Worm (Caenorhabditis elegans) whole organism, late embryonic: ENCODE data around the gene sri-42.
"Not testable (repeated sequence)": the region's sequence is repeated elsewhere in the genome, so short reads cannot be mapped to it uniquely, and the experiment has no call there.

Experiments
- F13H6.1 ChIP-seq: sonication (generic microtip); optimal IDR thresholded peaks from 2 replicates; lab custom pipeline; 2016; ENCODE audit warnings: missing genetic modification characterization, missing compliant biosample characterization
- ahr-1 ChIP-seq: sonication (generic microtip); optimal IDR thresholded peaks from 2 replicates; lab custom pipeline; 2016; ENCODE audit warnings: missing genetic modification characterization, missing compliant biosample characterization
- ceh-18 ChIP-seq: sonication (generic microtip); optimal IDR thresholded peaks from 2 replicates; lab custom pipeline; 2016; ENCODE audit warnings: missing genetic modification characterization, missing compliant biosample characterization
- ceh-19 ChIP-seq: fragments of 200-800 bp; sonication (Bioruptor generic); optimal IDR thresholded peaks from 2 replicates; lab custom pipeline; 2018; ENCODE audit warnings: mild to moderate bottlenecking, missing genetic modification characterization, missing compliant biosample characterization
- ceh-22 ChIP-seq: sonication (generic microtip); optimal IDR thresholded peaks from 2 replicates; lab custom pipeline; 2017; ENCODE audit warnings: missing biosample characterization, missing genetic modification characterization
- ceh-24 ChIP-seq: sonication (generic microtip); optimal IDR thresholded peaks from 2 replicates; lab custom pipeline; 2016; ENCODE audit warnings: mild to moderate bottlenecking, missing genetic modification characterization, missing compliant biosample characterization
- ceh-30 ChIP-seq: fragments of 150-350 bp; optimal IDR thresholded peaks from 2 replicates; lab custom pipeline; 2014; ENCODE audit warnings: missing biosample characterization, missing genetic modification characterization
- ceh-31 ChIP-seq: sonication (generic microtip); optimal IDR thresholded peaks from 2 replicates; lab custom pipeline; 2016; ENCODE audit warnings: missing genetic modification characterization, missing compliant biosample characterization
- ceh-34 ChIP-seq: sonication (generic microtip); optimal IDR thresholded peaks from 2 replicates; lab custom pipeline; 2016; ENCODE audit warnings: mild to moderate bottlenecking, missing genetic modification characterization, missing compliant biosample characterization
- ceh-48 ChIP-seq: sonication (generic microtip); optimal IDR thresholded peaks from 2 replicates; lab custom pipeline; 2016; ENCODE audit warnings: missing genetic modification characterization, inconsistent platforms, missing compliant biosample characterization
- ceh-9 ChIP-seq: sonication (generic microtip); optimal IDR thresholded peaks from 2 replicates; lab custom pipeline; 2016; ENCODE audit warnings: mild to moderate bottlenecking, missing genetic modification characterization, inconsistent platforms, missing compliant biosample characterization
- dve-1 ChIP-seq: sonication (generic microtip); optimal IDR thresholded peaks from 2 replicates; lab custom pipeline; 2017; ENCODE audit warnings: antibody characterized with exemption, mild to moderate bottlenecking, missing genetic modification characterization, missing compliant biosample characterization
- eyg-1 ChIP-seq: sonication (generic microtip); optimal IDR thresholded peaks from 2 replicates; lab custom pipeline; 2016; ENCODE audit warnings: missing genotype, missing genetic modification characterization, missing compliant biosample characterization
- fax-1 ChIP-seq: sonication (generic microtip); optimal IDR thresholded peaks from 2 replicates; lab custom pipeline; 2016; ENCODE audit warnings: missing genotype, missing genetic modification characterization, missing compliant biosample characterization
- hlh-13 ChIP-seq: fragments of 200-800 bp; sonication (Bioruptor generic); optimal IDR thresholded peaks from 2 replicates; lab custom pipeline; 2018; ENCODE audit warnings: mild to moderate bottlenecking, missing genetic modification characterization, missing compliant biosample characterization
- hlh-15 ChIP-seq: sonication (generic microtip); optimal IDR thresholded peaks from 2 replicates; lab custom pipeline; 2016; ENCODE audit warnings: missing genetic modification characterization, missing compliant biosample characterization
- hlh-6 ChIP-seq: sonication (generic microtip); optimal IDR thresholded peaks from 2 replicates; lab custom pipeline; 2016; ENCODE audit warnings: missing genotype, missing genetic modification characterization, missing compliant biosample characterization
- hlh-8 ChIP-seq: sonication (generic microtip); optimal IDR thresholded peaks from 2 replicates; lab custom pipeline; 2016; ENCODE audit warnings: missing genotype, missing genetic modification characterization, missing compliant biosample characterization
- lim-6 ChIP-seq: sonication (generic microtip); optimal IDR thresholded peaks from 2 replicates; lab custom pipeline; 2016; ENCODE audit warnings: missing genetic modification characterization, missing compliant biosample characterization
- lin-11 ChIP-seq: fragments of 200-800 bp; sonication (Bioruptor generic); optimal IDR thresholded peaks from 2 replicates; lab custom pipeline; 2018; ENCODE audit warnings: mild to moderate bottlenecking, missing genetic modification characterization, missing compliant biosample characterization
- nfya-1 ChIP-seq: sonication (generic microtip); optimal IDR thresholded peaks from 2 replicates; lab custom pipeline; 2017; ENCODE audit warnings: missing genetic modification characterization, mild to moderate bottlenecking, missing compliant biosample characterization, antibody characterized with exemption, moderate library complexity
- nhr-11 ChIP-seq: fragments of 150-350 bp; optimal IDR thresholded peaks from 2 replicates; lab custom pipeline; 2014; ENCODE audit warnings: missing biosample characterization, missing genetic modification characterization
- nhr-232 ChIP-seq: sonication (generic microtip); optimal IDR thresholded peaks from 2 replicates; lab custom pipeline; 2016; ENCODE audit warnings: missing genetic modification characterization, missing compliant biosample characterization
- odd-2 ChIP-seq: sonication (generic microtip); optimal IDR thresholded peaks from 2 replicates; lab custom pipeline; 2017; ENCODE audit warnings: antibody characterized with exemption, mild to moderate bottlenecking, missing genetic modification characterization, missing compliant biosample characterization
- pag-3 ChIP-seq: sonication (generic microtip); optimal IDR thresholded peaks from 2 replicates; lab custom pipeline; 2016; ENCODE audit warnings: missing compliant biosample characterization, missing genetic modification characterization, borderline replicate concordance
- pat-9 ChIP-seq: fragments of 200-800 bp; sonication (Bioruptor generic); optimal IDR thresholded peaks from 2 replicates; lab custom pipeline; 2018; ENCODE audit warnings: mild to moderate bottlenecking, missing genetic modification characterization, moderate library complexity, missing compliant biosample characterization
- pha-4 ChIP-seq: fragments of 150-350 bp; optimal IDR thresholded peaks from 2 replicates; lab custom pipeline; 2018; ENCODE audit warnings: missing biosample characterization, missing genetic modification reagents, missing genetic modification characterization
- ref-2 ChIP-seq: sonication (generic microtip); optimal IDR thresholded peaks from 2 replicates; lab custom pipeline; 2016; ENCODE audit warnings: missing genetic modification characterization, missing compliant biosample characterization
- rnt-1 ChIP-seq: sonication (generic microtip); optimal IDR thresholded peaks from 2 replicates; lab custom pipeline; 2016; ENCODE audit warnings: missing genetic modification characterization, missing compliant biosample characterization
- sdc-2 ChIP-seq: sonication (generic microtip); optimal IDR thresholded peaks from 2 replicates; lab custom pipeline; 2016; ENCODE audit warnings: missing genotype, missing genetic modification characterization, missing compliant biosample characterization
- sox-4 ChIP-seq: sonication (generic microtip); optimal IDR thresholded peaks from 2 replicates; lab custom pipeline; 2017; ENCODE audit warnings: mild to moderate bottlenecking, missing genetic modification characterization, inconsistent platforms, missing compliant biosample characterization
- tbx-2 ChIP-seq: sonication (generic microtip); optimal IDR thresholded peaks from 2 replicates; lab custom pipeline; 2016; ENCODE audit warnings: missing genetic modification characterization, missing compliant biosample characterization
- unc-3 ChIP-seq, 2 experiments: fragments of 200-800 bp in 1 of 2; sonication (Bioruptor generic) in 1 of 2; sonication (generic microtip) in 1 of 2; conservative IDR thresholded peaks in 1 of 2; optimal IDR thresholded peaks in 1 of 2; 2 replicates each; pipeline versions ENCODE4 v1.3.6 to Lab custom; 2016 to 2022; ENCODE audit warnings: missing compliant biosample characterization in 2 of 2, missing genetic modification characterization in 2 of 2, missing genetic modification reagents in 1 of 2
- unc-55 ChIP-seq: sonication (generic microtip); optimal IDR thresholded peaks from 2 replicates; lab custom pipeline; 2017; ENCODE audit warnings: missing biosample characterization, missing genetic modification reagents, missing genetic modification characterization
- zip-5 ChIP-seq: sonication (generic microtip); optimal IDR thresholded peaks from 2 replicates; lab custom pipeline; 2016; ENCODE audit warnings: missing genetic modification characterization, missing compliant biosample characterization

The sri-42 gene

DNA sequence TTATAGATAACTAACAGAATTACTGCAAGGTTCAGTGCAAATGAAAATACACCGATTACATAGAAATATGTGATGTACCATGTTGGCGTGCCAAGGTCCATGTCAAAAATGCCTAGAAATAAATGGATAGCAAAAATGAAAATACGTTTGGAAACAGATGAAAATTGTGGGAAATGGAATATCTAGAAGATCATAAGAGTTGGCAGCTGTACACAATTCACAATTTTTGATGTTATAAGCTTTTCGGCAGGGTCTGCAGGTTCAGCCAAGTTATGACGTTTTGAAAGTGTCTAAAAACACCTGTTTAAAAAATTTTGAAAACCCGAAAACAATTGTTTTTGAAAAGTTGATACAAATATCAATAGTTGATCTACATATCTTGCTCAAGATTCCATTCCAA lies 1.8 kb upstream of the sri-42 start, which contains the start of gene sri-43:
Gene sri-43 (minus strand): TSS at position 101 of the 400 bp plus-strand sequence.
- not testable (repeated sequence) for TF ChIP-seq hlh-15, ref-2, tbx-2 (tag; lab: Kevin White, UChicago)
- TF ChIP-seq, all 69 proteins: peak for 0; not testable (repeated sequence) for 69

DNA sequence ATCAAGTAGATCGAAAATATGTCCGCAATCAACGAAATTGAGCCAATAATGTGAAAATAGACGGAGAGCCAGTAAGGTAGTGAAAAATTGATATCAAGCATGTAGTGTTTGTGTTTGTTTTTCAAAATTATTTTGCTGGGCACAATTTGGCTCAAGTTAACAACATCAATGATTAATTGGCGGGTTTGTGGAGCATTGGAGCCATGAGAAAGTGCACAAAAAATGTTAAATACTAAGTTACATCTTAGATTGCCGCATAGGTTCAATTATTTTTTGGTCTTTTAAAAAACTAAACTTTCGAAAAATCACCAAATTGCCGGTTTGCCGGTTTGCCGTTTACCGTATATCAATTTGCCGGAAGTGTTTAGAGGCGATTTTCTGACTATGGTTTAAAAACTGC lies 5.0 kb downstream of the sri-42 start, which contains the start of gene sri-54:
Gene sri-54 (minus strand): TSS at position 101 of the 400 bp plus-strand sequence.
- TF ChIP-seq hlh-8 (tag; lab: Kevin White, UChicago) = no peak
- no peak for TF ChIP-seq ceh-31
- TF ChIP-seq pag-3 (tag; lab: Kevin White, UChicago) = no peak
- no peak for TF ChIP-seq hlh-6 (tag; lab: Kevin White, UChicago)
- TF ChIP-seq ceh-19 = no peak
- TF ChIP-seq lim-6 (tag; lab: Kevin White, UChicago) = no peak
- TF ChIP-seq ceh-34 (tag; lab: Kevin White, UChicago) = no peak
- TF ChIP-seq hlh-15 (tag; lab: Kevin White, UChicago) = no peak
- TF ChIP-seq F13H6.1 (tag; lab: Kevin White, UChicago) = no peak
- TF ChIP-seq, all 69 proteins: peak for 0

DNA sequence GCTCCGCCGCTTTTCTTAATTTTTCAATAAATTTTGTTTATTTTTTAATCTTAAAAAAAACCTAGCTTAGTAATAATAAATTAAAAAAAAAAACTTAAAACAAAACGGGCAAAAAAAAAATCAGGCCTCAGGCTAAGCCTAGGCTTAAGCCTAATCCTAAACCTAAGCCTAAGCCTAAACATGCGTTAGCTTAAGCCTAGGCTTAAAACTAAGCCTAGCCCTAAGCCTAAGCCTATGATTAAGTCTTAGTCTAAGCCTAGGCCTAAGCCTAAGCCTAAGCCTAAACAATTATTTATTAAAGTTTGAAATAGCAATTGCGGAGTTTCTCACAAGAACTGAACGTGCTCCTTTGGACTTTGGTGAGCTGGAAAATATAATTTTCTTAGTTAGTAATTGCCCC lies 7.5 kb downstream of the sri-42 start:
- no peak for TF ChIP-seq ceh-48 (tag; lab: Kevin White, UChicago)
- peak; percentile 63 for TF ChIP-seq dve-1 (tag; lab: Kevin White, UChicago)

DNA sequence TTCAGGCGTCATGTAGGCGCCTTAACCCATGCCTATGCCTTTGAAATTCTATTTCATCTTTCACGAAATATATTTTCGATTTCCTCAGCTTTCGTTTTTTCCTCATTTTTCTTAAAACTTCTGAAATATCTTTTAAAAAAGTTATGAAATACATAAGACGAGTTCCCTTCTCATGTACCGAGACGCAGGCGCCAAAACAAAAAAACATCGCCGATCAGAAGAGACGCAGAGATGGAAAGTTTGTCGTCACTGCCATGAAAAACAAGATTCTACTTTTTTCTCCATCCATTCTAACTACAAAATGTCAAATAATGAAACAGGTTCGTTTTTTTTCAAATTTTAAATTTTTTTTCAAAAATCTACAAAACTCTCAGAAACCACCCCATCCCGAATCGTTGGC lies 13.7 kb downstream of the sri-42 start, which contains the start of gene chil-24:
Gene chil-24 (plus strand): TSS at position 156 of the 400 bp plus-strand sequence.
- TF ChIP-seq ceh-18 (tag; lab: Kevin White, UChicago) (no peak), hlh-13 (GFP tag; lab: Kevin White, UChicago) (no peak), nfya-1 (tag; lab: Kevin White, UChicago) (no peak), eyg-1 (tag; lab: Kevin White, UChicago) (no peak), unc-55 (no peak)

DNA sequence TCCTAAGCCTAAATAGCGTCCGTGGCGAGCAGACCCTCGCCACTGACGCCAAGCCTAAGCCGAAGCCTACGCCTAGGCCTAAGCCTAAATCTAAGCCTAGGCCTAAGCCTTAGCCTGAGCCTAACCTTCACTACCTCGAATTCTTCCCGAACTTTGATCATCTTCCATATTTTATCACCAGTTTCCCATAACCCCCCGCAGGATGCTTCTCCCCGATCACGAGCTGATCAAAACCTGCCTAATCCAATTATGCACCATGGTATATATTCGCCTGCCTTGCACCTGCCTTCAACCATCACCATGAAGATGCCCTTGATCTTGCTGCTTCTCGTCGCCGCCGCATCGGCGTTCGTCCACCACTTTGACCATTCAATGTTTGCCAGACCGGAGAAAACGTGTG lies 16.0 kb downstream of the sri-42 start, which contains the start of gene ins-31:
Gene ins-31 (plus strand): TSS at position 301 of the 400 bp plus-strand sequence.
- not testable (repeated sequence) for TF ChIP-seq odd-2; hlh-13 (GFP tag; lab: Kevin White, UChicago); hlh-6 (tag; lab: Kevin White, UChicago)

DNA sequence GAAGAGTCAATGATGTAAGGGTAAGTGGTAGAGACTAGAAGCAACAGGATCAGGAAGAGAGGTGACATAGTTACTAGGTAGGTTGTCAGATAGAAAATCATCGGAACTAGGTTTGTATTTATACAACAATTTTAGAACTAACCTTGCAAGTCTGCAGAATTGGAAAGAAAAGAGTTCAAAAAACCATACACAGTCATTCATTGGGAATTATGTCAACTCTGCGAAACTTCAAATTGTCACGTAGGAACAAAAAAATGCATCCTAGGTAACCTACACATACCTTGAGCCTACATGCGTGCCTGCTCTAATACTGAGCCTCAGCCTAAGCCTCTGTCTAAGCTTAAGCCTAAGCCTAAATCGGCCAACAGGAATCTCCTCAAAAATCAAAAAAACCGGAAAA lies 16.4 kb downstream of the sri-42 start, which contains the start of gene ins-19:
Gene ins-19 (minus strand): TSS at position 101 of the 400 bp plus-strand sequence.
- no peak for TF ChIP-seq nhr-11
- TF ChIP-seq ahr-1 (tag; lab: Kevin White, UChicago) = no peak
- no peak for TF ChIP-seq ceh-24 (tag; lab: Kevin White, UChicago)
- no peak for TF ChIP-seq pat-9 (tag; lab: Kevin White, UChicago)
- TF ChIP-seq zip-5 (tag; lab: Kevin White, UChicago) = no peak
- no peak for TF ChIP-seq pha-4 (tag; lab: Kevin White, UChicago)
- no peak for TF ChIP-seq rnt-1 (tag; lab: Kevin White, UChicago)
- TF ChIP-seq lin-11 (tag; lab: Kevin White, UChicago) = no peak
- TF ChIP-seq tbx-2 (tag; lab: Kevin White, UChicago) = no peak
- TF ChIP-seq ceh-9 (tag; lab: Kevin White, UChicago) = no peak
- no peak for TF ChIP-seq nhr-232
- no peak for TF ChIP-seq unc-3 (GFP tag; conservative IDR thresholded peaks at IDR 0.05; lab: Robert Waterston, UW)
- no peak for TF ChIP-seq unc-3 (tag; optimal IDR thresholded peaks at IDR 0.05; lab: Kevin White, UChicago)
- TF ChIP-seq ceh-22 (tag; lab: Kevin White, UChicago) = no peak
- TF ChIP-seq ceh-31 = no peak
- TF ChIP-seq fax-1 (tag; lab: Kevin White, UChicago) = no peak
- no peak for TF ChIP-seq sox-4 (tag; lab: Kevin White, UChicago)
- TF ChIP-seq ref-2 (tag; lab: Kevin White, UChicago) = no peak
- no peak for TF ChIP-seq ceh-30 (tag; lab: Kevin White, UChicago)
- TF ChIP-seq ceh-34 (tag; lab: Kevin White, UChicago) = no peak
- TF ChIP-seq sdc-2 (tag; lab: Kevin White, UChicago) = no peak
